Fruit fly (Drosophila melanogaster) whole organism, embryonic: ENCODE data around the gene CG13601.

Experiments used
- Ada2b ChIP-seq: fragments of 200-800 bp; sonication (Bioruptor generic); IDR thresholded peaks from 2 replicates; pipeline ENCODE4 v1.3.6; 2022; ENCODE audit warnings: missing biosample characterization, missing genetic modification characterization
- Blimp-1 ChIP-seq: fragments of 200-800 bp; sonication (Bioruptor generic); optimal IDR thresholded peaks from 3 replicates; lab custom pipeline; 2018; ENCODE audit warnings: missing biosample characterization, missing genetic modification characterization, mild to moderate bottlenecking, moderate library complexity, missing genetic modification reagents
- BtbVII ChIP-seq: fragments of 200-800 bp; sonication (Bioruptor generic); optimal IDR thresholded peaks from 3 replicates; lab custom pipeline; 2017; ENCODE audit warnings: missing biosample characterization, mild to moderate bottlenecking, missing genetic modification characterization
- CG11696 ChIP-seq: fragments of 200-800 bp; sonication (Bioruptor generic); IDR thresholded peaks from 2 replicates; pipeline ENCODE4 v1.3.6; 2022; ENCODE audit warnings: missing biosample characterization, missing genetic modification characterization
- CG11723 ChIP-seq: fragments of 200-800 bp; sonication (Bioruptor generic); optimal IDR thresholded peaks from 2 replicates; lab custom pipeline; 2017; ENCODE audit warnings: missing biosample characterization, mild to moderate bottlenecking, missing genetic modification characterization
- CG12299 ChIP-seq: fragments of 200-800 bp; sonication (Bioruptor generic); optimal IDR thresholded peaks from 2 replicates; lab custom pipeline; 2018; ENCODE audit warnings: missing biosample characterization, mild to moderate bottlenecking, missing genetic modification characterization
- CG14014 ChIP-seq: fragments of 200-800 bp; sonication (Bioruptor generic); IDR thresholded peaks from 2 replicates; pipeline ENCODE4 v1.3.6; 2022; ENCODE audit warnings: missing biosample characterization, missing genetic modification characterization
- CG15011 ChIP-seq: fragments of 200-800 bp; sonication (Bioruptor generic); optimal IDR thresholded peaks from 3 replicates; lab custom pipeline; 2018; ENCODE audit warnings: missing biosample characterization, mild to moderate bottlenecking, missing genetic modification characterization
- CG16863 ChIP-seq: fragments of 200-800 bp; sonication (Bioruptor generic); optimal IDR thresholded peaks from 3 replicates; lab custom pipeline; 2016; ENCODE audit warnings: missing biosample characterization, missing genetic modification characterization
- CG17359 ChIP-seq: fragments of 200-800 bp; sonication (Bioruptor generic); optimal IDR thresholded peaks from 3 replicates; lab custom pipeline; 2018; ENCODE audit warnings: missing biosample characterization, mild to moderate bottlenecking, missing genetic modification characterization, moderate library complexity
- CG17361 ChIP-seq: fragments of 200-800 bp; sonication (Bioruptor generic); IDR thresholded peaks from 3 replicates; pipeline ENCODE4 v1.3.6; 2022; ENCODE audit warnings: missing biosample characterization, missing genetic modification characterization
- CG17568 ChIP-seq: fragments of 200-800 bp; sonication (Bioruptor generic); optimal IDR thresholded peaks from 2 replicates; lab custom pipeline; 2018; ENCODE audit warnings: missing biosample characterization, mild to moderate bottlenecking, missing genetic modification characterization, moderate library complexity
- CG18619 ChIP-seq: fragments of 200-800 bp; sonication (Bioruptor generic); optimal IDR thresholded peaks from 3 replicates; lab custom pipeline; 2017; ENCODE audit warnings: missing biosample characterization, mild to moderate bottlenecking, missing genetic modification characterization
- CG2875 ChIP-seq: fragments of 200-800 bp; sonication (Bioruptor generic); optimal IDR thresholded peaks from 2 replicates; lab custom pipeline; 2017; ENCODE audit warnings: missing biosample characterization, mild to moderate bottlenecking, missing genetic modification characterization, missing genetic modification reagents
- CG31441 ChIP-seq: fragments of 200-800 bp; sonication (Bioruptor generic); IDR thresholded peaks from 2 replicates; pipeline ENCODE4 v1.3.6; 2022; ENCODE audit warnings: missing biosample characterization, missing genetic modification characterization
- CG3163 ChIP-seq: fragments of 200-800 bp; sonication (Bioruptor generic); optimal IDR thresholded peaks from 3 replicates; lab custom pipeline; 2016; ENCODE audit warnings: missing biosample characterization, missing genetic modification characterization
- CG33557 ChIP-seq: fragments of 200-800 bp; sonication (Bioruptor generic); optimal IDR thresholded peaks from 2 replicates; lab custom pipeline; 2019; ENCODE audit warnings: missing biosample characterization, mild to moderate bottlenecking, missing genetic modification characterization, moderate library complexity
- CG34224 ChIP-seq: fragments of 200-800 bp; sonication (Bioruptor generic); IDR thresholded peaks from 3 replicates; pipeline ENCODE4 v1.3.6; 2022; ENCODE audit warnings: missing biosample characterization, missing genetic modification characterization; ENCODE audit not compliant: partially characterized antibody
- CG3838 ChIP-seq: fragments of 200-800 bp; sonication (Bioruptor generic); optimal IDR thresholded peaks from 3 replicates; lab custom pipeline; 2016; ENCODE audit warnings: missing biosample characterization, missing genetic modification characterization
- CG4854 ChIP-seq: fragments of 200-800 bp; sonication (Bioruptor generic); optimal IDR thresholded peaks from 2 replicates; lab custom pipeline; 2016; ENCODE audit warnings: missing biosample characterization, missing genetic modification characterization, inconsistent platforms
- CG7372 ChIP-seq: fragments of 200-800 bp; sonication (Bioruptor generic); IDR thresholded peaks from 2 replicates; pipeline ENCODE4 v1.3.6; 2022; ENCODE audit warnings: missing biosample characterization, missing genetic modification characterization
- CG9727 ChIP-seq: fragments of 200-800 bp; sonication (Bioruptor generic); optimal IDR thresholded peaks from 3 replicates; lab custom pipeline; 2017; ENCODE audit warnings: missing biosample characterization, mild to moderate bottlenecking, missing genetic modification characterization
- D ChIP-seq, 2 experiments: fragments of 200-800 bp in 1 of 2; fragments of >200 bp in 1 of 2; sonication (Bioruptor generic) in 1 of 2; optimal IDR thresholded peaks; 2 replicates in 1 of 2; 3 replicates in 1 of 2; lab custom pipeline; 2017; ENCODE audit warnings: mild to moderate bottlenecking in 1 of 2, missing biosample characterization in 1 of 2, missing genetic modification characterization in 1 of 2, missing genetic modification reagents in 1 of 2
- Dbx ChIP-seq: fragments of 200-800 bp; sonication (Bioruptor generic); IDR thresholded peaks from 3 replicates; pipeline ENCODE4 v1.3.6; 2022; ENCODE audit warnings: missing biosample characterization, missing genetic modification characterization
- HHEX ChIP-seq: fragments of 200-800 bp; sonication (Bioruptor generic); optimal IDR thresholded peaks from 3 replicates; lab custom pipeline; 2017; ENCODE audit warnings: missing biosample characterization, mild to moderate bottlenecking, missing genetic modification characterization, missing genetic modification reagents
- HLHmδ ChIP-seq: fragments of 200-800 bp; sonication (Bioruptor generic); optimal IDR thresholded peaks from 2 replicates; lab custom pipeline; 2018; ENCODE audit warnings: missing biosample characterization, mild to moderate bottlenecking, missing genetic modification characterization, moderate library complexity
- Hr39 ChIP-seq: fragments of >200 bp; optimal IDR thresholded peaks from 2 replicates; lab custom pipeline; 2017
- Kr ChIP-seq: fragments of 200-800 bp; sonication (Bioruptor generic); optimal IDR thresholded peaks from 2 replicates; lab custom pipeline; 2017; ENCODE audit warnings: missing biosample characterization, mild to moderate bottlenecking, missing genetic modification characterization
- Lim3 ChIP-seq: fragments of 200-800 bp; sonication (Bioruptor generic); IDR thresholded peaks from 2 replicates; pipeline ENCODE4 v1.3.6; 2022; ENCODE audit warnings: missing biosample characterization, missing genetic modification characterization
- MBD-R2 ChIP-seq: fragments of 200-800 bp; sonication (Bioruptor generic); IDR thresholded peaks from 2 replicates; pipeline ENCODE4 v1.3.6; 2022; ENCODE audit warnings: missing biosample characterization, missing genetic modification characterization
- MTF-1 ChIP-seq: fragments of 200-800 bp; sonication (Bioruptor generic); optimal IDR thresholded peaks from 2 replicates; lab custom pipeline; 2018; ENCODE audit warnings: missing biosample characterization, mild to moderate bottlenecking, missing genetic modification characterization, borderline replicate concordance
- Mad ChIP-seq: fragments of 200-800 bp; sonication (Bioruptor generic); optimal IDR thresholded peaks from 2 replicates; lab custom pipeline; 2016; ENCODE audit warnings: missing biosample characterization, missing genetic modification characterization
- Nf-YA ChIP-seq: fragments of 200-800 bp; sonication (Bioruptor generic); IDR thresholded peaks from 2 replicates; pipeline ENCODE4 v1.3.6; 2022; ENCODE audit warnings: missing biosample characterization, missing genetic modification characterization
- Nf-YB ChIP-seq: fragments of 200-800 bp; sonication (Bioruptor generic); optimal IDR thresholded peaks from 3 replicates; lab custom pipeline; 2019; ENCODE audit warnings: missing biosample characterization, mild to moderate bottlenecking, missing genetic modification characterization, moderate library complexity
- Nf-YC ChIP-seq: fragments of 200-800 bp; optimal IDR thresholded peaks from 3 replicates; lab custom pipeline; 2019; ENCODE audit warnings: missing biosample characterization, mild to moderate bottlenecking, missing genetic modification characterization, moderate library complexity
- Ptx1 ChIP-seq: fragments of 200-800 bp; sonication (Bioruptor generic); IDR thresholded peaks from 2 replicates; pipeline ENCODE4 v1.3.6; 2022; ENCODE audit warnings: missing biosample characterization, missing genetic modification characterization
- Usf ChIP-seq: fragments of 200-800 bp; sonication (Bioruptor generic); optimal IDR thresholded peaks from 2 replicates; lab custom pipeline; 2017; ENCODE audit warnings: missing genotype, missing biosample characterization, missing genetic modification characterization
- ash1 ChIP-seq: fragments of 200-800 bp; sonication (Bioruptor generic); optimal IDR thresholded peaks from 2 replicates; lab custom pipeline; 2018; ENCODE audit warnings: missing biosample characterization, mild to moderate bottlenecking, missing genetic modification characterization
- br ChIP-seq: fragments of >200 bp; optimal IDR thresholded peaks from 2 replicates; lab custom pipeline; 2017
- bsh ChIP-seq, 2 experiments: fragments of 200-800 bp; sonication (Bioruptor generic); optimal IDR thresholded peaks; 2 replicates each; lab custom pipeline; 2017 to 2018; ENCODE audit warnings: mild to moderate bottlenecking in 2 of 2, missing biosample characterization in 2 of 2, missing genetic modification characterization in 2 of 2, moderate library complexity in 1 of 2
- cas ChIP-seq: fragments of 200-800 bp; sonication (Bioruptor generic); IDR thresholded peaks from 2 replicates; pipeline ENCODE4 v1.3.6; 2022; ENCODE audit warnings: missing biosample characterization, missing genetic modification characterization
- corto ChIP-seq: fragments of 200-800 bp; sonication (Bioruptor generic); optimal IDR thresholded peaks from 2 replicates; lab custom pipeline; 2016; ENCODE audit warnings: missing biosample characterization, mild to moderate bottlenecking, missing genetic modification characterization, moderate library complexity
- crol ChIP-seq: fragments of 200-800 bp; sonication (Bioruptor generic); IDR thresholded peaks from 2 replicates; pipeline ENCODE4 v1.3.6; 2022; ENCODE audit warnings: missing biosample characterization, missing genetic modification characterization
- eve ChIP-seq, 2 experiments: fragments of >200 bp; optimal IDR thresholded peaks; 2 replicates each; lab custom pipeline; 2017; ENCODE audit warnings: missing biosample characterization in 2 of 2, missing genetic modification characterization in 2 of 2
- exex ChIP-seq: fragments of 200-800 bp; sonication (Bioruptor generic); optimal IDR thresholded peaks from 4 replicates; lab custom pipeline; 2018; ENCODE audit warnings: missing biosample characterization, mild to moderate bottlenecking, missing genetic modification characterization, moderate library complexity
- fru ChIP-seq: fragments of >200 bp; optimal IDR thresholded peaks from 2 replicates; lab custom pipeline; 2017
- grn ChIP-seq: fragments of 200-800 bp; sonication (Bioruptor generic); optimal IDR thresholded peaks from 3 replicates; lab custom pipeline; 2017; ENCODE audit warnings: missing biosample characterization, missing genetic modification characterization
- lilli ChIP-seq: fragments of 200-800 bp; sonication (Bioruptor generic); optimal IDR thresholded peaks from 3 replicates; lab custom pipeline; 2016; ENCODE audit warnings: missing biosample characterization, missing genetic modification characterization
- lola ChIP-seq, 3 experiments: fragments of >200 bp in 2 of 3; fragments of 200-800 bp in 1 of 3; sonication (Bioruptor generic) in 1 of 3; optimal IDR thresholded peaks; 2 replicates each; lab custom pipeline; 2017 to 2019; ENCODE audit warnings: missing biosample characterization in 3 of 3, missing genetic modification characterization in 3 of 3, mild to moderate bottlenecking in 1 of 3, moderate library complexity in 1 of 3
- phol ChIP-seq: fragments of 200-800 bp; sonication (Bioruptor generic); optimal IDR thresholded peaks from 3 replicates; lab custom pipeline; 2018; ENCODE audit warnings: missing biosample characterization, mild to moderate bottlenecking, missing genetic modification characterization, moderate library complexity
- ranshi ChIP-seq: fragments of 200-800 bp; sonication (Bioruptor generic); IDR thresholded peaks from 2 replicates; pipeline ENCODE4 v1.3.6; 2022; ENCODE audit warnings: missing biosample characterization, missing genetic modification characterization
- sens ChIP-seq: fragments of 200-800 bp; sonication (Bioruptor generic); peaks from one replicate; lab custom pipeline; 2016; ENCODE audit warnings: missing biosample characterization, missing genetic modification characterization

Gene CG13601

DNA sequence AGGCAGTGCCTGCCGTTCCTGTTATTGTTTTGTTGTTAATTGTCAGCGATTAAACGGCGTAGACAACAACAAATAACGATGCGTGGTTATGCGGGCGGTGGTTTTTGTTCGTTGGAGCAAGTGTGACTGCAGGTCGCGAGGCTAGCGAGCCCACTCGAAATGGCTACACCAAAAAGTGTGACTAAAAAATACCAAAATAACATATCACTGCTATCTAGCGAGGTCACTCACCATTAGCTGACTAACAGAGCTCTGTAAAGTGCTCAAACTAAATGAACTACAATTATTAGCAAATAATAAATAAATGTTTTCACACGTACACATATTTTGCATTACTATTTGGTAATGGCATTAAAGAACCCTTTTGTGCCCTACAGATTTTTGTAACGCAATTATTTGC is 37.5 kb downstream of the CG13601 start, which contains the start of gene Pli (continued):
- TF ChIP-seq ranshi (GFP tag; lab: Robert Waterston, UW), result no peak
- TF ChIP-seq HLHmδ (GFP tag; lab: Kevin White, UChicago), result peak; percentile 67
- TF ChIP-seq HHEX (GFP tag; lab: Kevin White, UChicago), result no peak
- no peak for TF ChIP-seq CG11723 (GFP tag; lab: Kevin White, UChicago)
- TF ChIP-seq exex (tag; lab: Kevin White, UChicago), result peak; percentile 23
- TF ChIP-seq MTF-1 (GFP tag; lab: Kevin White, UChicago), result no peak
- no peak for TF ChIP-seq lola (GFP tag; optimal IDR thresholded peaks at IDR 0.05; lab: Kevin White, UChicago)
- TF ChIP-seq cas (GFP tag; lab: Robert Waterston, UW), result no peak
- no peak for TF ChIP-seq CG2875
- TF ChIP-seq lilli (GFP tag; lab: Kevin White, UChicago), result no peak
- no peak for TF ChIP-seq CG3838 (GFP tag; lab: Kevin White, UChicago)
- TF ChIP-seq phol, result peak; percentile 64
- no peak for TF ChIP-seq CG14014 (GFP tag; lab: Robert Waterston, UW)
- no peak for TF ChIP-seq Ada2b (GFP tag; lab: Robert Waterston, UW)
- no peak for TF ChIP-seq Nf-YA (GFP tag; lab: Robert Waterston, UW)
- peak; percentile 3 for TF ChIP-seq CG9727 (GFP tag; lab: Kevin White, UChicago)
- TF ChIP-seq Lim3 (GFP tag; lab: Robert Waterston, UW), result no peak
- TF ChIP-seq br, result no peak
- TF ChIP-seq bsh (GFP tag; optimal IDR thresholded peaks at IDR 0.05; lab: Kevin White, UChicago), result no peak
- TF ChIP-seq Nf-YC (tag; lab: Kevin White, UChicago), result peak; percentile 46
- no peak for TF ChIP-seq CG15011
- peak; percentile 2 for TF ChIP-seq CG33557
- TF ChIP-seq ash1, result peak; percentile 58
- no peak for TF ChIP-seq Usf (GFP tag; lab: Kevin White, UChicago)
- TF ChIP-seq Ptx1 (GFP tag; lab: Robert Waterston, UW), result no peak
- TF ChIP-seq CG31441 (GFP tag; lab: Robert Waterston, UW), result no peak
- TF ChIP-seq CG3163 (GFP tag; lab: Kevin White, UChicago), result peak; percentile 5
- TF ChIP-seq eve (GFP tag; optimal IDR thresholded peaks at IDR 0.05; lab: Kevin White, UChicago), result no peak
- TF ChIP-seq Nf-YB (GFP tag; lab: Kevin White, UChicago), result no peak
- peak; percentile 12 for TF ChIP-seq CG17359 (tag; lab: Kevin White, UChicago)
- no peak for TF ChIP-seq BtbVII
- no peak for TF ChIP-seq Hr39
- no peak for TF ChIP-seq CG12299 (tag; lab: Kevin White, UChicago)
- no peak for TF ChIP-seq corto (GFP tag; lab: Kevin White, UChicago)
- no peak for TF ChIP-seq CG4854
- TF ChIP-seq grn (GFP tag; lab: Kevin White, UChicago), result peak; percentile 40
- TF ChIP-seq D (optimal IDR thresholded peaks at IDR 0.05; lab: Kevin White, UChicago), result no peak
- no peak for TF ChIP-seq D (GFP tag; optimal IDR thresholded peaks at IDR 0.05; lab: Kevin White, UChicago)
- TF ChIP-seq CG16863 (GFP tag; lab: Kevin White, UChicago), result no peak
- TF ChIP-seq Kr, result no peak
- TF ChIP-seq Mad (GFP tag; lab: Kevin White, UChicago), result no peak
- no peak for TF ChIP-seq Dbx
- no peak for TF ChIP-seq CG34224
- TF ChIP-seq crol, result no peak
- no peak for TF ChIP-seq Blimp-1 (GFP tag; lab: Kevin White, UChicago)
- no peak for TF ChIP-seq CG18619 (GFP tag; lab: Kevin White, UChicago)
- TF ChIP-seq CG17361, result no peak
- no peak for TF ChIP-seq CG11696
- TF ChIP-seq CG17568 (GFP tag; lab: Kevin White, UChicago), result no peak
- no peak for TF ChIP-seq CG7372 (GFP tag; lab: Robert Waterston, UW)
- TF ChIP-seq fru (lab: Kevin White, UChicago), result no peak
- peak; percentile 84 for TF ChIP-seq sens (GFP tag; lab: Kevin White, UChicago)
- TF ChIP-seq MBD-R2 (GFP tag; lab: Robert Waterston, UW), result no peak
